Worm (Caenorhabditis elegans) whole organism, early embryonic: Measurements from ENCODE around the gene npr-27.

Source experiments
- F13C5.2 ChIP-seq: sonication (generic microtip); optimal IDR thresholded peaks from 2 replicates; lab custom pipeline; 2017; ENCODE audit warnings: mild to moderate bottlenecking, missing genetic modification characterization, inconsistent platforms, missing compliant biosample characterization
- ama-1 ChIP-seq: fragments of 150-350 bp; optimal IDR thresholded peaks from 2 replicates; lab custom pipeline; 2014
- ets-7 ChIP-seq: sonication (generic microtip); optimal IDR thresholded peaks from 2 replicates; lab custom pipeline; 2016; ENCODE audit warnings: missing genotype, missing genetic modification characterization, missing compliant biosample characterization
- hmg-4 ChIP-seq: fragments of 200-800 bp; sonication (Bioruptor generic); optimal IDR thresholded peaks from 2 replicates; lab custom pipeline; 2018; ENCODE audit warnings: mild to moderate bottlenecking, missing genetic modification characterization, missing compliant biosample characterization

DNA sequence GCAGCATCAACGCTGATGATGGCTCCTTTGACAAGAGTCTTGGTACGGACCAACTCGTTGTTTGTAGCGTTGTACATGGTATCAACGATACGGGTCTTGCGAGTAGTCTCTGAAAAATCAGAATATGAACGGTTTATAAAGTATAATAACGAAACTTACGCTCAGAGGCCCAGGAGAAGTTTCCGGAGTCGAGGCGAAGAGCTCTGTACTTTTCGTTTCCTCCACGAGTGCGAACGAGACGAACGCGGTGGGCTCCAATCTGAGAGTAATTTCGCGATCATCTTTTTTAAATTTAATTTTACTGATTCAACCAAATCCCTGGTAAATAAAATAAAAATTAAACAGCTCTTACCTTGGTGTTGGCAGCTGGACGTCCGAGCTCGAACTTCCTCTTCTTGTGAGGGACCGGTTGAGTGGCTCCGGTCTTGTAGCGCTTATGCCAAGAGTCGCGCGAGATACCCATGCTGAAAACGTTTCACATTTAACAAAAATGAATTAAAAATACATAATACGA lies 8.0 kb downstream of the npr-27 start, which contains the start of gene rps-8:
- TF ChIP-seq ama-1: no peak
- TF ChIP-seq ets-7 (tag; lab: Kevin White, UChicago): no peak
- no peak for TF ChIP-seq F13C5.2 (tag; lab: Kevin White, UChicago)
- no peak for TF ChIP-seq hmg-4 (GFP tag; lab: Kevin White, UChicago)
